Worm (Caenorhabditis elegans) whole organism, L3 larva: ENCODE measurements around the gene ttr-18.

Experiments
- aly-2 ChIP-seq: fragments of 150-350 bp; optimal IDR thresholded peaks from 2 replicates; lab custom pipeline; 2014; ENCODE audit warnings: missing biosample characterization, missing genetic modification characterization
- mdl-1 ChIP-seq: fragments of 150-350 bp; optimal IDR thresholded peaks from 2 replicates; lab custom pipeline; 2014; ENCODE audit warnings: missing biosample characterization, missing genetic modification characterization
- nhr-11 ChIP-seq: fragments of 150-350 bp; optimal IDR thresholded peaks from 2 replicates; lab custom pipeline; 2014; ENCODE audit warnings: missing biosample characterization, missing genetic modification characterization
- nhr-12 ChIP-seq: fragments of 150-350 bp; optimal IDR thresholded peaks from 2 replicates; lab custom pipeline; 2014; ENCODE audit warnings: missing biosample characterization, missing genetic modification characterization
- nhr-25 ChIP-seq: sonication (generic microtip); optimal IDR thresholded peaks from 2 replicates; lab custom pipeline; 2017; ENCODE audit warnings: missing biosample characterization, missing genetic modification characterization
- nhr-76 ChIP-seq: fragments of 150-350 bp; sonication (generic microtip); optimal IDR thresholded peaks from 5 replicates; lab custom pipeline; 2014; ENCODE audit warnings: missing biosample characterization, missing genetic modification characterization
- pha-4 ChIP-seq: fragments of 150-350 bp; optimal IDR thresholded peaks from 2 replicates; lab custom pipeline; 2014; ENCODE audit warnings: missing biosample characterization, missing genetic modification reagents, missing genetic modification characterization
- ztf-11 ChIP-seq: fragments of 150-350 bp; optimal IDR thresholded peaks from 2 replicates; lab custom pipeline; 2014; ENCODE audit warnings: missing biosample characterization, missing genetic modification characterization

ce11 chrII:11492843-11493242 lies 6.3 kb upstream of the ttr-18 start, which contains the start of gene hacl-1:
- TF ChIP-seq mdl-1 (tag; lab: Kevin White, UChicago) (no peak), nhr-12 (no peak), pha-4 (tag; lab: Kevin White, UChicago) (no peak), nhr-11 (tag; lab: Kevin White, UChicago) (no peak), aly-2 (tag; lab: Kevin White, UChicago) (no peak), nhr-76 (no peak), nhr-25 (tag; lab: Kevin White, UChicago) (peak; percentile 87), ztf-11 (no peak)
